Fruit fly (Drosophila melanogaster) whole organism, embryonic: ENCODE data around the gene CG15514.
A peak's percentile ranks its signal among the peaks of the same experiment; 100 is the strongest.

ENCODE experiments used
- Asciz ChIP-seq: fragments of 200-800 bp; sonication (Bioruptor generic); optimal IDR thresholded peaks from 2 replicates; lab custom pipeline; 2017; ENCODE audit warnings: missing biosample characterization, mild to moderate bottlenecking, missing genetic modification characterization, missing genetic modification reagents
- CG10267 ChIP-seq: fragments of 200-800 bp; sonication (Bioruptor generic); optimal IDR thresholded peaks from 2 replicates; lab custom pipeline; 2018; ENCODE audit warnings: missing biosample characterization, mild to moderate bottlenecking, missing genetic modification characterization, moderate library complexity
- CG12104 ChIP-seq: fragments of 200-800 bp; sonication (Bioruptor generic); optimal IDR thresholded peaks from 3 replicates; lab custom pipeline; 2016; ENCODE audit warnings: missing biosample characterization, missing genetic modification characterization
- CG1233 ChIP-seq: fragments of 200-800 bp; sonication (Bioruptor generic); optimal IDR thresholded peaks from 4 replicates; lab custom pipeline; 2018; ENCODE audit warnings: missing biosample characterization, mild to moderate bottlenecking, missing genetic modification characterization
- CG15479 ChIP-seq: fragments of 200-800 bp; sonication (Bioruptor generic); optimal IDR thresholded peaks from 3 replicates; lab custom pipeline; 2019; ENCODE audit warnings: missing biosample characterization, mild to moderate bottlenecking, missing genetic modification characterization, moderate library complexity
- CG17186 ChIP-seq: fragments of 200-800 bp; sonication (Bioruptor generic); optimal IDR thresholded peaks from 3 replicates; lab custom pipeline; 2017; ENCODE audit warnings: missing biosample characterization, missing genetic modification reagents, missing genetic modification characterization
- CG17359 ChIP-seq: fragments of 200-800 bp; sonication (Bioruptor generic); optimal IDR thresholded peaks from 3 replicates; lab custom pipeline; 2018; ENCODE audit warnings: missing biosample characterization, mild to moderate bottlenecking, missing genetic modification characterization, moderate library complexity
- CG17612 ChIP-seq: fragments of 200-800 bp; sonication (Bioruptor generic); IDR thresholded peaks from 2 replicates; pipeline ENCODE4 v1.3.6; 2022; ENCODE audit warnings: missing biosample characterization, missing genetic modification characterization
- CG17829 ChIP-seq: fragments of 200-800 bp; optimal IDR thresholded peaks from 2 replicates; lab custom pipeline; 2019; ENCODE audit warnings: missing biosample characterization, mild to moderate bottlenecking, missing genetic modification characterization, moderate library complexity
- CG18764 ChIP-seq: fragments of 200-800 bp; sonication (Bioruptor generic); optimal IDR thresholded peaks from 3 replicates; lab custom pipeline; 2016; ENCODE audit warnings: missing biosample characterization, missing genetic modification characterization
- CG2120 ChIP-seq: fragments of 200-800 bp; sonication (Bioruptor generic); optimal IDR thresholded peaks from 3 replicates; lab custom pipeline; 2016; ENCODE audit warnings: missing biosample characterization, missing genetic modification characterization
- CG3838 ChIP-seq: fragments of 200-800 bp; sonication (Bioruptor generic); optimal IDR thresholded peaks from 3 replicates; lab custom pipeline; 2016; ENCODE audit warnings: missing biosample characterization, missing genetic modification characterization
- CG43689 ChIP-seq: fragments of 200-800 bp; sonication (Bioruptor generic); IDR thresholded peaks from 2 replicates; pipeline ENCODE4 v1.3.6; 2022; ENCODE audit warnings: missing biosample characterization, missing genetic modification characterization
- CG4820 ChIP-seq: fragments of 200-800 bp; sonication (Bioruptor generic); optimal IDR thresholded peaks from 3 replicates; lab custom pipeline; 2016; ENCODE audit warnings: missing biosample characterization, missing genetic modification characterization
- CG6254 ChIP-seq: fragments of 200-800 bp; sonication (Bioruptor generic); optimal IDR thresholded peaks from 3 replicates; lab custom pipeline; 2017; ENCODE audit warnings: mild to moderate bottlenecking, missing biosample characterization, missing genetic modification reagents, missing genetic modification characterization
- CG7987 ChIP-seq: fragments of 200-800 bp; sonication (Bioruptor generic); optimal IDR thresholded peaks from 2 replicates; lab custom pipeline; 2018; ENCODE audit warnings: missing biosample characterization, mild to moderate bottlenecking, missing genetic modification characterization, moderate library complexity
- CG8765 ChIP-seq: fragments of 200-800 bp; sonication (Bioruptor generic); IDR thresholded peaks from 2 replicates; pipeline ENCODE4 v1.3.6; 2022; ENCODE audit warnings: missing biosample characterization, missing genetic modification characterization
- CG9727 ChIP-seq: fragments of 200-800 bp; sonication (Bioruptor generic); optimal IDR thresholded peaks from 3 replicates; lab custom pipeline; 2017; ENCODE audit warnings: missing biosample characterization, mild to moderate bottlenecking, missing genetic modification characterization
- D ChIP-seq, 2 experiments: fragments of 200-800 bp in 1 of 2; fragments of >200 bp in 1 of 2; sonication (Bioruptor generic) in 1 of 2; optimal IDR thresholded peaks; 2 replicates in 1 of 2; 3 replicates in 1 of 2; lab custom pipeline; 2017; ENCODE audit warnings: mild to moderate bottlenecking in 1 of 2, missing biosample characterization in 1 of 2, missing genetic modification characterization in 1 of 2, missing genetic modification reagents in 1 of 2
- Dbx ChIP-seq: fragments of 200-800 bp; sonication (Bioruptor generic); IDR thresholded peaks from 3 replicates; pipeline ENCODE4 v1.3.6; 2022; ENCODE audit warnings: missing biosample characterization, missing genetic modification characterization
- Doc3 ChIP-seq: fragments of 200-800 bp; sonication (Bioruptor generic); IDR thresholded peaks from 3 replicates; pipeline ENCODE4 v1.3.6; 2022; ENCODE audit warnings: missing biosample characterization, missing genetic modification characterization; ENCODE audit not compliant: partially characterized antibody
- H2.0 ChIP-seq: fragments of 200-800 bp; sonication (Bioruptor generic); IDR thresholded peaks from 2 replicates; pipeline ENCODE4 v1.3.6; 2022; ENCODE audit warnings: missing biosample characterization, missing genetic modification characterization
- HHEX ChIP-seq: fragments of 200-800 bp; sonication (Bioruptor generic); optimal IDR thresholded peaks from 3 replicates; lab custom pipeline; 2017; ENCODE audit warnings: missing biosample characterization, mild to moderate bottlenecking, missing genetic modification characterization, missing genetic modification reagents
- Hr3 ChIP-seq: fragments of 200-800 bp; sonication (Bioruptor generic); optimal IDR thresholded peaks from 3 replicates; lab custom pipeline; 2016; ENCODE audit warnings: missing biosample characterization, missing genetic modification characterization
- Jarid2 ChIP-seq: fragments of 200-800 bp; sonication (Bioruptor generic); optimal IDR thresholded peaks from 3 replicates; lab custom pipeline; 2017; ENCODE audit warnings: mild to moderate bottlenecking, missing biosample characterization, missing genetic modification reagents, missing genetic modification characterization
- Med ChIP-seq: fragments of 200-800 bp; sonication (Bioruptor generic); peaks from one replicate; lab custom pipeline; 2016; ENCODE audit warnings: missing biosample characterization, missing genetic modification characterization, mild to moderate bottlenecking, inconsistent platforms, moderate library complexity
- Meics ChIP-seq: fragments of 200-800 bp; sonication (Bioruptor generic); optimal IDR thresholded peaks from 2 replicates; lab custom pipeline; 2017; ENCODE audit warnings: missing biosample characterization, mild to moderate bottlenecking, missing genetic modification characterization
- Mes4 ChIP-seq: fragments of 200-800 bp; sonication (Bioruptor generic); optimal IDR thresholded peaks from 2 replicates; lab custom pipeline; 2016; ENCODE audit warnings: missing biosample characterization, missing genetic modification characterization
- Sox100B ChIP-seq: fragments of 200-800 bp; sonication (Bioruptor generic); optimal IDR thresholded peaks from 3 replicates; lab custom pipeline; 2018; ENCODE audit warnings: missing biosample characterization, mild to moderate bottlenecking, missing genetic modification characterization
- al ChIP-seq: fragments of 200-800 bp; sonication (Bioruptor generic); IDR thresholded peaks from 2 replicates; pipeline ENCODE4 v1.3.6; 2022; ENCODE audit warnings: missing biosample characterization, missing genetic modification characterization
- ase ChIP-seq: fragments of 200-800 bp; sonication (Bioruptor generic); IDR thresholded peaks from 3 replicates; pipeline ENCODE4 v1.3.6; 2022; ENCODE audit warnings: missing biosample characterization, missing genetic modification characterization
- bcd ChIP-seq: fragments of 200-800 bp; sonication (Bioruptor generic); optimal IDR thresholded peaks from 2 replicates; lab custom pipeline; 2017; ENCODE audit warnings: missing biosample characterization, mild to moderate bottlenecking, missing genetic modification characterization
- chm ChIP-seq: fragments of 200-800 bp; sonication (Bioruptor generic); IDR thresholded peaks from 2 replicates; pipeline ENCODE4 v1.3.6; 2022; ENCODE audit warnings: missing biosample characterization, missing genetic modification characterization
- disco-r ChIP-seq: fragments of 200-800 bp; sonication (Bioruptor generic); optimal IDR thresholded peaks from 2 replicates; lab custom pipeline; 2016; ENCODE audit warnings: missing biosample characterization, missing genetic modification characterization
- en ChIP-seq: fragments of 200-800 bp; sonication (Bioruptor generic); optimal IDR thresholded peaks from 2 replicates; lab custom pipeline; 2016; ENCODE audit warnings: missing biosample characterization, missing genetic modification characterization
- fd102C ChIP-seq: fragments of 200-800 bp; sonication (Bioruptor generic); optimal IDR thresholded peaks from 2 replicates; lab custom pipeline; 2018; ENCODE audit warnings: missing biosample characterization, mild to moderate bottlenecking, missing genetic modification characterization, moderate library complexity
- fru ChIP-seq: fragments of >200 bp; optimal IDR thresholded peaks from 2 replicates; lab custom pipeline; 2017
- gcm ChIP-seq: fragments of 200-800 bp; sonication (Bioruptor generic); optimal IDR thresholded peaks from 2 replicates; lab custom pipeline; 2019; ENCODE audit warnings: missing biosample characterization, mild to moderate bottlenecking, missing genetic modification characterization, moderate library complexity
- gt ChIP-seq: fragments of 200-800 bp; sonication (Bioruptor generic); IDR thresholded peaks from 2 replicates; pipeline ENCODE4 v1.3.6; 2022; ENCODE audit warnings: missing biosample characterization, missing genetic modification characterization
- inv ChIP-seq: fragments of 200-800 bp; sonication (Bioruptor generic); IDR thresholded peaks from 2 replicates; pipeline ENCODE4 v1.3.6; 2022; ENCODE audit warnings: missing biosample characterization, missing genetic modification characterization; ENCODE audit not compliant: partially characterized antibody
- klu ChIP-seq: fragments of 200-800 bp; sonication (Bioruptor generic); IDR thresholded peaks from 2 replicates; pipeline ENCODE4 v1.3.6; 2022; ENCODE audit warnings: missing biosample characterization, missing genetic modification characterization
- row ChIP-seq: fragments of 200-800 bp; sonication (Bioruptor generic); IDR thresholded peaks from 3 replicates; pipeline ENCODE4 v1.3.6; 2022; ENCODE audit warnings: missing biosample characterization, missing genetic modification characterization
- sc ChIP-seq, 3 experiments: fragments of >200 bp in 2 of 3; fragments of 200-800 bp in 1 of 3; sonication (Bioruptor generic) in 1 of 3; optimal IDR thresholded peaks; 2 replicates in 2 of 3; 3 replicates in 1 of 3; lab custom pipeline; 2017; ENCODE audit warnings: mild to moderate bottlenecking in 1 of 3, missing biosample characterization in 1 of 3, missing genetic modification characterization in 1 of 3, missing genetic modification reagents in 1 of 3
- slp2 ChIP-seq: fragments of 200-800 bp; sonication (Bioruptor generic); optimal IDR thresholded peaks from 2 replicates; lab custom pipeline; 2016; ENCODE audit warnings: missing biosample characterization, missing genetic modification characterization
- sna ChIP-seq: fragments of 200-800 bp; sonication (Bioruptor generic); IDR thresholded peaks from 2 replicates; pipeline ENCODE4 v1.3.6; 2022; ENCODE audit warnings: missing biosample characterization, missing genetic modification characterization; ENCODE audit not compliant: partially characterized antibody
- sob ChIP-seq: fragments of 200-800 bp; sonication (Bioruptor generic); IDR thresholded peaks from 2 replicates; pipeline ENCODE4 v1.3.6; 2022; ENCODE audit warnings: missing biosample characterization, missing genetic modification characterization
- tin ChIP-seq: fragments of 200-800 bp; sonication (Bioruptor generic); optimal IDR thresholded peaks from 3 replicates; lab custom pipeline; 2016; ENCODE audit warnings: missing biosample characterization, missing genetic modification characterization
- tio ChIP-seq: fragments of 200-800 bp; sonication (Bioruptor generic); optimal IDR thresholded peaks from 2 replicates; lab custom pipeline; 2017; ENCODE audit warnings: missing biosample characterization, missing genetic modification characterization, inconsistent platforms
- trh ChIP-seq: fragments of 200-800 bp; sonication (Bioruptor generic); optimal IDR thresholded peaks from 2 replicates; lab custom pipeline; 2016; ENCODE audit warnings: missing biosample characterization, missing genetic modification characterization
- twi ChIP-seq: fragments of 200-800 bp; optimal IDR thresholded peaks from 2 replicates; lab custom pipeline; 2019; ENCODE audit warnings: missing biosample characterization, mild to moderate bottlenecking, missing genetic modification characterization, moderate library complexity
- unpg ChIP-seq: fragments of 200-800 bp; sonication (Bioruptor generic); optimal IDR thresholded peaks from 3 replicates; lab custom pipeline; 2018; ENCODE audit warnings: missing biosample characterization, mild to moderate bottlenecking, missing genetic modification characterization, moderate library complexity

CG15514 gene

DNA sequence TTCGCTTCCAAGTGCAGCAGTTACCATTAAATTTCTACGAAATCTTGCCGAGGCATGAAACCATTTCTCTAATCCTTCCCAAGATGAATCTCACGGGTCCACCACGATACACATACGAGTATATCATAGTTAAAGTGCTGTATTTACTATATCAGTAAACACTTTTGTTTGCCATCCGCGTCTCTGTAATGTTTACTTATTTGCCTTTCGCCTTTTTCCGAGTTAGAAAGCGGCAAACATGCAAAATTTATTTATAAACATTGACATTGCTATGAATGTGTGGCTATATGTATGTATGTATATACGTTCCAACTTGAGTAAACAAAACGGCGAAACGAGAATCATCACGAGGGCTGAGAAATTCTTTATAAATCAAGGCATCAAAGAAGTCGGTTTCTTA lies 30.4 kb downstream of the CG15514 start (continued):
- TF ChIP-seq tin (no peak), D (optimal IDR thresholded peaks at IDR 0.05; lab: Kevin White, UChicago) (no peak), D (GFP tag; optimal IDR thresholded peaks at IDR 0.05; lab: Kevin White, UChicago) (peak; percentile 64), en (GFP tag; lab: Kevin White, UChicago) (no peak), Sox100B (GFP tag; lab: Kevin White, UChicago) (no peak), CG17829 (peak; percentile 30), CG43689 (no peak), ase (GFP tag; lab: Robert Waterston, UW) (no peak), sob (no peak), Hr3 (GFP tag; lab: Kevin White, UChicago) (no peak), gcm (GFP tag; lab: Kevin White, UChicago) (peak; percentile 13), disco-r (GFP tag; lab: Kevin White, UChicago) (no peak), HHEX (GFP tag; lab: Kevin White, UChicago) (peak; percentile 43), CG15479 (peak; percentile 55), klu (GFP tag; lab: Robert Waterston, UW) (no peak), sna (GFP tag; lab: Robert Waterston, UW) (no peak), H2.0 (no peak), CG8765 (GFP tag; lab: Robert Waterston, UW) (no peak), tio (GFP tag; lab: Kevin White, UChicago) (no peak), CG4820 (GFP tag; lab: Kevin White, UChicago) (no peak), CG3838 (no peak), fru (no peak), Mes4 (GFP tag; lab: Kevin White, UChicago) (no peak), Med (peak; percentile 73), al (GFP tag; lab: Robert Waterston, UW) (no peak), CG7987 (GFP tag; lab: Kevin White, UChicago) (peak; percentile 79), Jarid2 (GFP tag; lab: Kevin White, UChicago) (peak; percentile 15), CG1233 (peak; percentile 84), CG17186 (GFP tag; lab: Kevin White, UChicago) (peak; percentile 29), CG2120 (no peak), sc (optimal IDR thresholded peaks at IDR 0.05; lab: Kevin White, UChicago) (no peak), sc (GFP tag; optimal IDR thresholded peaks at IDR 0.05; lab: Kevin White, UChicago) (no peak), bcd (GFP tag; lab: Kevin White, UChicago) (peak; percentile 9), fd102C (GFP tag; lab: Kevin White, UChicago) (peak; percentile 94), CG17612 (GFP tag; lab: Robert Waterston, UW) (no peak), Asciz (GFP tag; lab: Kevin White, UChicago) (peak; percentile 79), Meics (GFP tag; lab: Kevin White, UChicago) (peak; percentile 19), trh (GFP tag; lab: Kevin White, UChicago) (no peak), CG9727 (peak; percentile 79), gt (GFP tag; lab: Robert Waterston, UW) (no peak), unpg (no peak), twi (tag; lab: Kevin White, UChicago) (no peak), inv (no peak), CG17359 (no peak), CG10267 (peak; percentile 48), Dbx (GFP tag; lab: Robert Waterston, UW) (no peak), CG6254 (GFP tag; lab: Kevin White, UChicago) (peak; percentile 66), CG18764 (GFP tag; lab: Kevin White, UChicago) (peak; percentile 3), Doc3 (no peak), chm (GFP tag; lab: Robert Waterston, UW) (no peak), CG12104 (GFP tag; lab: Kevin White, UChicago) (peak; percentile 40), row (GFP tag; lab: Robert Waterston, UW) (no peak), slp2 (GFP tag; lab: Kevin White, UChicago) (no peak)
